Fruit fly (Drosophila melanogaster): ENCODE results near the gene CG46448.

CG46448 gene

dm6 chr2L:2420490-2420889 is 29.0 kb downstream of the CG46448 start, which contains the start of gene CG9886:
TSS of gene CG9886 (plus strand) at chr2L:2420830.
- TF ChIP-seq noc (tag; optimal IDR thresholded peaks at IDR 0.05): no peak

- no peak for TF ChIP-seq noc (tag; optimal IDR thresholded peaks at IDR 0.05)
Observed at dm6 chr2L:2424497-2424896, 33.0 kb downstream of the CG46448 start, which contains the start of gene CG44139. TSS of gene CG44139 (plus strand) at chr2L:2424797.

dm6 chr2L:2425652-2426192 is 34.3 kb downstream of the CG46448 start:
- no peak for TF ChIP-seq noc (tag; optimal IDR thresholded peaks at IDR 0.05)

- no peak for TF ChIP-seq noc (tag; optimal IDR thresholded peaks at IDR 0.05)
Observed at dm6 chr2L:2426444-2427188, 35.2 kb downstream of the CG46448 start.

- TF ChIP-seq noc (tag; optimal IDR thresholded peaks at IDR 0.05): no peak
Observed at dm6 chr2L:2427384-2428208, 36.1 kb downstream of the CG46448 start.

- TF ChIP-seq noc (tag; optimal IDR thresholded peaks at IDR 0.05): no peak
Observed at dm6 chr2L:2428209-2428488, 36.7 kb downstream of the CG46448 start, which contains the start of gene dpp. TSS of gene dpp (plus strand) at chr2L:2428372.

dm6 chr2L:2429588-2429987 is 38.1 kb downstream of the CG46448 start:
- no peak for TF ChIP-seq noc (tag; optimal IDR thresholded peaks at IDR 0.05)

dm6 chr2L:2430251-2430650 is 38.8 kb downstream of the CG46448 start:
- TF ChIP-seq noc (tag; optimal IDR thresholded peaks at IDR 0.05): no peak

- no peak for TF ChIP-seq noc (tag; optimal IDR thresholded peaks at IDR 0.05)
Observed at dm6 chr2L:2432809-2433493, 41.5 kb downstream of the CG46448 start.

dm6 chr2L:2433494-2434054 is 42.1 kb downstream of the CG46448 start:
- TF ChIP-seq noc (tag; optimal IDR thresholded peaks at IDR 0.05): no peak

- TF ChIP-seq noc (tag; optimal IDR thresholded peaks at IDR 0.05): no peak
Observed at dm6 chr2L:2434222-2434621, 42.8 kb downstream of the CG46448 start.

- TF ChIP-seq noc (tag; optimal IDR thresholded peaks at IDR 0.05): no peak
Observed at dm6 chr2L:2436258-2436657, 44.8 kb downstream of the CG46448 start.

dm6 chr2L:2438640-2439276 is 47.3 kb downstream of the CG46448 start:
- TF ChIP-seq noc (tag; optimal IDR thresholded peaks at IDR 0.05): no peak
